Fruit fly (Drosophila melanogaster) whole organism, wandering third instar larva: ENCODE results near the gene CG32267.

ENCODE experiments used
- CG32264 ChIP-seq: fragments of 200-800 bp; sonication (Bioruptor generic); optimal IDR thresholded peaks from 2 replicates; lab custom pipeline; 2016; ENCODE audit warnings: missing biosample characterization, missing genetic modification characterization
- Hnf4 ChIP-seq: fragments of 200-800 bp; sonication (Bioruptor generic); optimal IDR thresholded peaks from 2 replicates; lab custom pipeline; 2016; ENCODE audit warnings: missing biosample characterization, mild to moderate bottlenecking, missing genetic modification characterization
- Hr83 ChIP-seq: fragments of 200-300 bp; sonication (Bioruptor generic); optimal IDR thresholded peaks from 2 replicates; lab custom pipeline; 2016; ENCODE audit warnings: missing biosample characterization, mild to moderate bottlenecking, missing genetic modification characterization, moderate library complexity; ENCODE audit not compliant: poor library complexity, severe bottlenecking
- brk ChIP-seq: fragments of 200-800 bp; sonication (Bioruptor generic); optimal IDR thresholded peaks from 2 replicates; lab custom pipeline; 2016; ENCODE audit warnings: missing biosample characterization, mild to moderate bottlenecking, missing genetic modification characterization
- dmrt93B ChIP-seq: fragments of 200-800 bp; sonication (Bioruptor generic); optimal IDR thresholded peaks from 2 replicates; lab custom pipeline; 2018; ENCODE audit warnings: missing biosample characterization, mild to moderate bottlenecking, missing genetic modification characterization
- foxo ChIP-seq, 2 experiments: fragments of 200-800 bp; sonication (Bioruptor generic); optimal IDR thresholded peaks; 2 replicates in 1 of 2; 3 replicates in 1 of 2; lab custom pipeline; 2016 to 2017; ENCODE audit warnings: missing biosample characterization in 2 of 2, missing genetic modification characterization in 2 of 2
- fru ChIP-seq: fragments of 200-800 bp; sonication (Bioruptor generic); optimal IDR thresholded peaks from 3 replicates; lab custom pipeline; 2016; ENCODE audit warnings: missing biosample characterization, mild to moderate bottlenecking, missing genetic modification characterization
- h ChIP-seq: fragments of 200-800 bp; sonication (Bioruptor generic); optimal IDR thresholded peaks from 3 replicates; lab custom pipeline; 2016; ENCODE audit warnings: missing biosample characterization, mild to moderate bottlenecking, missing genetic modification characterization
- lola ChIP-seq: fragments of >200 bp; optimal IDR thresholded peaks from 2 replicates; lab custom pipeline; 2017; ENCODE audit warnings: missing biosample characterization, missing genetic modification characterization
- pan ChIP-seq: fragments of >200 bp; optimal IDR thresholded peaks from 2 replicates; lab custom pipeline; 2017
- psq ChIP-seq: fragments of 200-800 bp; sonication (Bioruptor generic); optimal IDR thresholded peaks from 3 replicates; lab custom pipeline; 2017; ENCODE audit warnings: missing biosample characterization, mild to moderate bottlenecking, missing genetic modification characterization, moderate library complexity
- usp ChIP-seq: fragments of >200 bp; optimal IDR thresholded peaks from 2 replicates; lab custom pipeline; 2017; ENCODE audit warnings: missing biosample characterization, missing genetic modification characterization

DNA sequence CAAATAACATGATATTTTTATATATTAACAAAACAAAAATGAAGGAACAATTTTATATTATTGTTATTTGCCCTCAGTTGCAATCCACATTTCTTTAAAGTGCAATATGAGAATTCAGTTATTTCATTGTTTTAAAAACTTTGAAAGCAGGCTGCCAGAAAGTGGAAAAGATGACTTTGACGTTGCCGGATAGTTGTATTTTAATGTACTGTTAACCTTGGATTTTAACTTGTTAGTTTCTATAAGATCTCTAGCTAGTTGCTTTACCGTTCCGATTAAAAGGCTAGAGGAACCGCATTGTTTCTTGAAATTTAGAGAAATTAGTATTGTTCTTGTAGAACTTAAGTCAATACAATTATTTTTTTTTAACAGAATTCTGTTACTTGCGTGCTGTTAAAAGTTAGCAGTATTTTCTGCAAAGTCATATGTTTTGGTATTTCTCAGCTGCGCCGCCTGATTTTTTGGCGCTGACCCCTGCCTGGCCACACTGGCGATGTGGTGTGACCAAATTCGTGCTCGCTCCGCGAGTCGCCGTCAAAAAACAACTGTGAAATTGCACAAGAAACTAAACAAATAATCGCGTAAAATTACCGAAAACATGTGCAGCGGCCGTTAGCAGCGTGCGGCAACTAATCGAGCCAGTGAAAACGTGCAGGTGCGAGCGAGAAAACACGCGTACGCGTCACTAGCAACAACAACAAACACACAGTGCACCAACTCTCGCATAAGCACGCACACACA, 43.5 kb upstream of the CG32267 start, which contains the start of gene Eip63E:
- no peak for TF ChIP-seq lola (GFP tag; lab: Kevin White, UChicago)
- TF ChIP-seq pan = no peak
- TF ChIP-seq usp (GFP tag; lab: Kevin White, UChicago) = no peak
- TF ChIP-seq dmrt93B = no peak
- no peak for TF ChIP-seq psq (GFP tag; lab: Kevin White, UChicago)
- TF ChIP-seq foxo (GFP tag; optimal IDR thresholded peaks at IDR 0.05; lab: Kevin White, UChicago) = peak in 1 of 2 experiments; percentile 34
- TF ChIP-seq Hnf4 (GFP tag; lab: Kevin White, UChicago) = peak; percentile 8
- no peak for TF ChIP-seq Hr83
- no peak for TF ChIP-seq fru (GFP tag; lab: Kevin White, UChicago)
- no peak for TF ChIP-seq brk
- peak; percentile 10 for TF ChIP-seq h (GFP tag; lab: Kevin White, UChicago)
- no peak for TF ChIP-seq CG32264 (GFP tag; lab: Kevin White, UChicago)
